Worm (Caenorhabditis elegans): ENCODE data around the gene F59B2.9.

Gene F59B2.9

ce11 chrIII:9012309-9012708, at the start of gene F59B2.9:
Gene F59B2.9 (minus strand): TSS chrIII:9012409.
- TF ChIP-seq eor-1 (tag; optimal IDR thresholded peaks at IDR 0.05): no peak
- no peak for TF ChIP-seq nhr-237 (tag; optimal IDR thresholded peaks at IDR 0.05)
- no peak for TF ChIP-seq mdl-1 (tag; optimal IDR thresholded peaks at IDR 0.05)
- TF ChIP-seq ztf-11 (tag; optimal IDR thresholded peaks at IDR 0.05): no peak
- no peak for TF ChIP-seq fos-1 (tag; optimal IDR thresholded peaks at IDR 0.05)
- TF ChIP-seq nfya-1 (tag; optimal IDR thresholded peaks at IDR 0.05; ENCODE audit: insufficient read depth): no peak
- TF ChIP-seq R02D3.7 (tag; optimal IDR thresholded peaks at IDR 0.05): no peak

- TF ChIP-seq egl-5 (tag; optimal IDR thresholded peaks at IDR 0.05) (no peak), lin-15B (tag; optimal IDR thresholded peaks at IDR 0.05) (no peak), ceh-28 (tag; optimal IDR thresholded peaks at IDR 0.05) (no peak), fos-1 (tag; optimal IDR thresholded peaks at IDR 0.05) (peak; percentile 38), pqm-1 (tag; optimal IDR thresholded peaks at IDR 0.05) (no peak), elt-2 (tag; optimal IDR thresholded peaks at IDR 0.05) (peak; percentile 17), zag-1 (tag; optimal IDR thresholded peaks at IDR 0.05) (no peak), ceh-16 (tag; optimal IDR thresholded peaks at IDR 0.05) (no peak), nhr-77 (tag; optimal IDR thresholded peaks at IDR 0.05) (peak; percentile 50), nhr-23 (tag; optimal IDR thresholded peaks at IDR 0.05) (no peak), nhr-43 (tag; optimal IDR thresholded peaks at IDR 0.05; ENCODE audit: poor library complexity, severe bottlenecking) (no peak), pha-4 (tag; optimal IDR thresholded peaks at IDR 0.05) (peak; percentile 3), daf-12 (tag; optimal IDR thresholded peaks at IDR 0.05) (no peak), R02D3.7 (tag; optimal IDR thresholded peaks at IDR 0.05) (no peak), nhr-11 (tag; optimal IDR thresholded peaks at IDR 0.05) (no peak), ztf-11 (tag; optimal IDR thresholded peaks at IDR 0.05) (no peak), elt-3 (tag; optimal IDR thresholded peaks at IDR 0.05) (no peak), tbx-2 (tag; optimal IDR thresholded peaks at IDR 0.05) (no peak), fkh-10 (GFP tag; optimal IDR thresholded peaks at IDR 0.05) (no peak), sea-2 (GFP tag; optimal IDR thresholded peaks at IDR 0.05) (no peak), aly-2 (tag; optimal IDR thresholded peaks at IDR 0.05) (no peak), egl-27 (tag; optimal IDR thresholded peaks at IDR 0.05) (no peak), hmg-11 (tag; optimal IDR thresholded peaks at IDR 0.05) (no peak), elt-1 (tag; optimal IDR thresholded peaks at IDR 0.05) (no peak), nfya-1 (tag; optimal IDR thresholded peaks at IDR 0.05; ENCODE audit: insufficient read depth) (no peak), eor-1 (tag; optimal IDR thresholded peaks at IDR 0.05) (no peak), nhr-67 (tag; optimal IDR thresholded peaks at IDR 0.05) (no peak), ztf-4 (tag; optimal IDR thresholded peaks at IDR 0.05) (no peak), lin-39 (tag; optimal IDR thresholded peaks at IDR 0.05) (no peak), nhr-237 (tag; optimal IDR thresholded peaks at IDR 0.05) (no peak), ama-1 (optimal IDR thresholded peaks at IDR 0.05) (peak; percentile 17), mdl-1 (tag; optimal IDR thresholded peaks at IDR 0.05) (no peak), unc-62 (GFP tag; optimal IDR thresholded peaks at IDR 0.05) (no peak), nhr-28 (tag; optimal IDR thresholded peaks at IDR 0.05) (no peak), mml-1 (tag; optimal IDR thresholded peaks at IDR 0.05) (no peak), skn-1 (tag; optimal IDR thresholded peaks at IDR 0.05) (no peak), ZK546.5 (tag; optimal IDR thresholded peaks at IDR 0.05) (no peak)
These were observed 48.1 kb upstream of the F59B2.9 start for ce11 chrIII:9060267-9060666.

- TF ChIP-seq pha-4 (tag; optimal IDR thresholded peaks at IDR 0.05) (peak; percentile 66), lin-15B (tag; optimal IDR thresholded peaks at IDR 0.05) (no peak), elt-3 (tag; optimal IDR thresholded peaks at IDR 0.05) (no peak), fkh-10 (GFP tag; optimal IDR thresholded peaks at IDR 0.05) (no peak), ceh-9 (tag; optimal IDR thresholded peaks at IDR 0.05) (no peak), R02D3.7 (tag; optimal IDR thresholded peaks at IDR 0.05) (no peak), pqm-1 (tag; optimal IDR thresholded peaks at IDR 0.05) (no peak), eor-1 (tag; optimal IDR thresholded peaks at IDR 0.05) (no peak), ztf-4 (tag; optimal IDR thresholded peaks at IDR 0.05) (no peak), mml-1 (tag; optimal IDR thresholded peaks at IDR 0.05) (no peak), aly-2 (tag; optimal IDR thresholded peaks at IDR 0.05) (no peak), hmg-11 (tag; optimal IDR thresholded peaks at IDR 0.05) (peak; percentile 4), skn-1 (tag; optimal IDR thresholded peaks at IDR 0.05) (peak; percentile 94), ztf-11 (tag; optimal IDR thresholded peaks at IDR 0.05) (no peak), nhr-67 (tag; optimal IDR thresholded peaks at IDR 0.05) (no peak), lsy-12 (tag; optimal IDR thresholded peaks at IDR 0.05) (peak; percentile 11), nhr-12 (tag; optimal IDR thresholded peaks at IDR 0.05) (no peak), mdl-1 (tag; optimal IDR thresholded peaks at IDR 0.05) (no peak), nfya-1 (tag; optimal IDR thresholded peaks at IDR 0.05; ENCODE audit: insufficient read depth) (peak; percentile 38), ama-1 (optimal IDR thresholded peaks at IDR 0.05) (peak; percentile 60), elt-2 (tag; optimal IDR thresholded peaks at IDR 0.05) (peak; percentile 65), nhr-43 (tag; optimal IDR thresholded peaks at IDR 0.05; ENCODE audit: poor library complexity, severe bottlenecking) (no peak), unc-62 (GFP tag; optimal IDR thresholded peaks at IDR 0.05) (no peak)
These were observed 46.8 kb upstream of the F59B2.9 start, which contains the start of gene gst-1 for ce11 chrIII:9058959-9059534. Gene gst-1 (plus strand): TSS chrIII:9059331.
